Worm (Caenorhabditis elegans) whole organism, mixed stage, embryonic: Measurements from ENCODE around the gene fbxb-33.

ENCODE experiments used
- bed-3 ChIP-seq: fragments of 200-800 bp; sonication (Bioruptor generic); optimal IDR thresholded peaks from 3 replicates; lab custom pipeline; 2018; ENCODE audit warnings: mild to moderate bottlenecking, missing genetic modification characterization, moderate library complexity, missing compliant biosample characterization
- blmp-1 ChIP-seq: fragments of 150-350 bp; optimal IDR thresholded peaks from 2 replicates; lab custom pipeline; 2014; ENCODE audit warnings: missing biosample characterization, missing genetic modification characterization
- hlh-1 ChIP-seq: fragments of 150-350 bp; optimal IDR thresholded peaks from 2 replicates; lab custom pipeline; 2014; ENCODE audit warnings: missing biosample characterization, missing genetic modification reagents, missing genetic modification characterization
- nhr-12 ChIP-seq: fragments of 150-350 bp; optimal IDR thresholded peaks from 2 replicates; lab custom pipeline; 2014; ENCODE audit warnings: missing biosample characterization, missing genetic modification characterization
- nhr-237 ChIP-seq: fragments of 150-350 bp; optimal IDR thresholded peaks from 2 replicates; lab custom pipeline; 2014; ENCODE audit warnings: missing biosample characterization, missing genetic modification characterization
- sptf-1 ChIP-seq: sonication (generic microtip); optimal IDR thresholded peaks from 2 replicates; lab custom pipeline; 2017; ENCODE audit warnings: mild to moderate bottlenecking, missing genetic modification characterization, moderate library complexity, missing compliant biosample characterization
- unc-62 ChIP-seq: fragments of 150-350 bp; optimal IDR thresholded peaks from 2 replicates; lab custom pipeline; 2014; ENCODE audit warnings: missing biosample characterization, missing genetic modification reagents, missing genetic modification characterization

ce11 chrII:3639238-3639637 is 8.0 kb upstream of the fbxb-33 start, which contains the start of gene fbxb-31:
- TF ChIP-seq blmp-1 (tag; lab: Kevin White, UChicago) (no peak), nhr-12 (tag; lab: Kevin White, UChicago) (no peak), nhr-237 (tag; lab: Kevin White, UChicago) (no peak), bed-3 (GFP tag; lab: Kevin White, UChicago) (no peak), unc-62 (no peak), sptf-1 (no peak), hlh-1 (no peak)
